Fruit fly (Drosophila melanogaster) whole organism, prepupa: ENCODE measurements around the gene CG2930.

Experiments used
- Blimp-1 ChIP-seq: fragments of 200-800 bp; sonication (Bioruptor generic); optimal IDR thresholded peaks from 3 replicates; lab custom pipeline; 2017; ENCODE audit warnings: missing biosample characterization, missing genetic modification characterization, mild to moderate bottlenecking, moderate library complexity, missing genetic modification reagents
- CG10631 ChIP-seq: fragments of 200-800 bp; sonication (Bioruptor generic); optimal IDR thresholded peaks from 2 replicates; lab custom pipeline; 2016; ENCODE audit warnings: missing biosample characterization, missing genetic modification characterization
- CG1621 ChIP-seq: fragments of 200-800 bp; sonication (Bioruptor generic); optimal IDR thresholded peaks from 3 replicates; lab custom pipeline; 2018; ENCODE audit warnings: missing biosample characterization, mild to moderate bottlenecking, missing genetic modification characterization
- CG3032 ChIP-seq: fragments of 200-800 bp; optimal IDR thresholded peaks from 2 replicates; lab custom pipeline; 2019; ENCODE audit warnings: missing biosample characterization, mild to moderate bottlenecking, missing genetic modification characterization, moderate library complexity
- CG31627 ChIP-seq: fragments of 200-800 bp; sonication (Bioruptor generic); optimal IDR thresholded peaks from 3 replicates; lab custom pipeline; 2016; ENCODE audit warnings: missing biosample characterization, missing genetic modification characterization
- CG32006 ChIP-seq: fragments of 200-800 bp; sonication (Bioruptor generic); optimal IDR thresholded peaks from 3 replicates; lab custom pipeline; 2017; ENCODE audit warnings: missing biosample characterization, mild to moderate bottlenecking, missing genetic modification characterization
- CG34406 ChIP-seq: fragments of 200-800 bp; sonication (Bioruptor generic); optimal IDR thresholded peaks from 3 replicates; lab custom pipeline; 2016; ENCODE audit warnings: missing biosample characterization, missing genetic modification characterization
- CG6276 ChIP-seq: fragments of 200-800 bp; sonication (Bioruptor generic); optimal IDR thresholded peaks from 2 replicates; lab custom pipeline; 2017; ENCODE audit warnings: missing biosample characterization, mild to moderate bottlenecking, missing genetic modification characterization
- CG6808 ChIP-seq: fragments of 200-800 bp; sonication (Bioruptor generic); optimal IDR thresholded peaks from 3 replicates; lab custom pipeline; 2017; ENCODE audit warnings: missing biosample characterization, missing genetic modification characterization, mild to moderate bottlenecking, moderate library complexity, missing genetic modification reagents
- CG6854 ChIP-seq: fragments of 200-800 bp; sonication (Bioruptor generic); optimal IDR thresholded peaks from 2 replicates; lab custom pipeline; 2017; ENCODE audit warnings: missing biosample characterization, mild to moderate bottlenecking, missing genetic modification characterization
- CG7368 ChIP-seq: fragments of 200-800 bp; sonication (Bioruptor generic); optimal IDR thresholded peaks from 3 replicates; lab custom pipeline; 2016; ENCODE audit warnings: missing biosample characterization, missing genetic modification characterization
- CG8319 ChIP-seq: fragments of 200-800 bp; sonication (Bioruptor generic); optimal IDR thresholded peaks from 3 replicates; lab custom pipeline; 2016; ENCODE audit warnings: missing biosample characterization, missing genetic modification characterization
- CG8632 ChIP-seq: fragments of 200-800 bp; sonication (Bioruptor generic); optimal IDR thresholded peaks from 3 replicates; lab custom pipeline; 2016; ENCODE audit warnings: missing biosample characterization, missing genetic modification characterization
- Eip78C ChIP-seq: fragments of 200-800 bp; sonication (Bioruptor generic); peaks from one replicate; lab custom pipeline; 2016; ENCODE audit warnings: missing biosample characterization, missing genetic modification characterization
- Ets21C ChIP-seq: fragments of 200-800 bp; sonication (Bioruptor generic); optimal IDR thresholded peaks from 3 replicates; lab custom pipeline; 2016; ENCODE audit warnings: missing biosample characterization, missing genetic modification characterization
- Gug ChIP-seq: fragments of 200-800 bp; sonication (Bioruptor generic); IDR thresholded peaks from 2 replicates; pipeline ENCODE4 v1.3.6; 2022; ENCODE audit warnings: missing biosample characterization, missing genetic modification characterization
- Hr39 ChIP-seq: fragments of 200-800 bp; sonication (Bioruptor generic); optimal IDR thresholded peaks from 2 replicates; lab custom pipeline; 2016; ENCODE audit warnings: missing biosample characterization, missing genetic modification characterization
- Lpt ChIP-seq: fragments of 200-800 bp; sonication (Bioruptor generic); optimal IDR thresholded peaks from 3 replicates; lab custom pipeline; 2016; ENCODE audit warnings: missing biosample characterization, missing genetic modification characterization
- Smox ChIP-seq: fragments of 200-800 bp; sonication (Bioruptor generic); optimal IDR thresholded peaks from 3 replicates; lab custom pipeline; 2016; ENCODE audit warnings: missing biosample characterization, missing genetic modification characterization
- Sox102F ChIP-seq: fragments of 200-800 bp; sonication (Bioruptor generic); optimal IDR thresholded peaks from 2 replicates; lab custom pipeline; 2016; ENCODE audit warnings: missing biosample characterization, mild to moderate bottlenecking, missing genetic modification characterization
- Sox14 ChIP-seq: fragments of 200-800 bp; sonication (Bioruptor generic); optimal IDR thresholded peaks from 3 replicates; lab custom pipeline; 2016; ENCODE audit warnings: missing biosample characterization, missing genetic modification characterization
- Sox15 ChIP-seq: fragments of 200-800 bp; sonication (Bioruptor generic); optimal IDR thresholded peaks from 3 replicates; lab custom pipeline; 2016; ENCODE audit warnings: missing biosample characterization, missing genetic modification characterization
- achi ChIP-seq: fragments of 200-800 bp; sonication (Bioruptor generic); optimal IDR thresholded peaks from 3 replicates; lab custom pipeline; 2016; ENCODE audit warnings: missing biosample characterization, missing genetic modification characterization
- acj6 ChIP-seq: fragments of 200-800 bp; sonication (Bioruptor generic); optimal IDR thresholded peaks from 3 replicates; lab custom pipeline; 2016; ENCODE audit warnings: missing biosample characterization, missing genetic modification characterization
- dsx ChIP-seq: fragments of 200-800 bp; optimal IDR thresholded peaks from 3 replicates; lab custom pipeline; 2019; ENCODE audit warnings: missing biosample characterization, mild to moderate bottlenecking, missing genetic modification characterization, moderate library complexity; ENCODE audit not compliant: poor library complexity, severe bottlenecking
- esn ChIP-seq: fragments of 200-800 bp; sonication (Bioruptor generic); optimal IDR thresholded peaks from 2 replicates; lab custom pipeline; 2016; ENCODE audit warnings: missing biosample characterization, mild to moderate bottlenecking, missing genetic modification characterization, moderate library complexity
- fd59A ChIP-seq: fragments of 200-800 bp; sonication (Bioruptor generic); optimal IDR thresholded peaks from 2 replicates; lab custom pipeline; 2017; ENCODE audit warnings: missing biosample characterization, mild to moderate bottlenecking, missing genetic modification characterization, missing genetic modification reagents
- fd85E ChIP-seq: fragments of 200-800 bp; sonication (Bioruptor generic); optimal IDR thresholded peaks from 3 replicates; lab custom pipeline; 2016; ENCODE audit warnings: missing biosample characterization, missing genetic modification characterization
- fkh ChIP-seq: fragments of 200-800 bp; sonication (Bioruptor generic); optimal IDR thresholded peaks from 3 replicates; lab custom pipeline; 2017; ENCODE audit warnings: missing biosample characterization, mild to moderate bottlenecking, missing genetic modification characterization, moderate library complexity
- pdm3 ChIP-seq: fragments of 200-800 bp; sonication (Bioruptor generic); optimal IDR thresholded peaks from 3 replicates; lab custom pipeline; 2016; ENCODE audit warnings: missing biosample characterization, missing genetic modification characterization
- spab ChIP-seq: fragments of 200-800 bp; sonication (Bioruptor generic); optimal IDR thresholded peaks from 2 replicates; lab custom pipeline; 2017; ENCODE audit warnings: missing biosample characterization, mild to moderate bottlenecking, missing genetic modification characterization, missing genetic modification reagents
- ss ChIP-seq, 2 experiments: fragments of 200-800 bp; sonication (Bioruptor generic); optimal IDR thresholded peaks; 2 replicates in 1 of 2; 3 replicates in 1 of 2; lab custom pipeline; 2017 to 2018; ENCODE audit warnings: mild to moderate bottlenecking in 2 of 2, missing biosample characterization in 2 of 2, missing genetic modification characterization in 2 of 2, moderate library complexity in 1 of 2
- svp ChIP-seq: fragments of 200-800 bp; sonication (Bioruptor generic); peaks from one replicate; lab custom pipeline; 2016; ENCODE audit warnings: missing biosample characterization, missing genetic modification characterization
- topi ChIP-seq: fragments of 200-800 bp; sonication (Bioruptor generic); optimal IDR thresholded peaks from 3 replicates; lab custom pipeline; 2016; ENCODE audit warnings: missing biosample characterization, missing genetic modification characterization

CG2930 gene

DNA sequence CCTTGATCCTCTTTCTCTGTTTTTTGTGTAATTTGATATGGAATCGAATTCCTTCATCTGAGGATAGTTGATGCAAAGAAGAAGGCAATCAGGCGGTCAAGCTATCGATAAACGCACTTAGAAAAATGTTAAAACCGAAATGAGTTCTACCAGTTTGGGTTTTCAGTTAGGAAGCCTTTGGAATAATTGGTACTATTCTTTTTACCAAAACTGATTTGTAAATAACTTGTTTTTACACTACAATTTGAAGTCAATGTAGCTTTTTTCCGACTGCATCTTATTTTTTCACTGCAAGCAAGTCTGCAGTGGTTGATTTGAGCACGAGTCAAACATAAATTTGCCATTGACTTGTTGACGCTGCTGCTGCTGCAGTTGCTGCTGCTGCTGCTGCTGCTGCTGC is 37.0 kb upstream of the CG2930 start (continued):
- TF ChIP-seq dsx (no peak), Smox (GFP tag; lab: Kevin White, UChicago) (peak; percentile 33), CG3032 (tag; lab: Kevin White, UChicago) (peak; percentile 4), Ets21C (GFP tag; lab: Kevin White, UChicago) (peak; percentile 9), CG31627 (GFP tag; lab: Kevin White, UChicago) (peak; percentile 26), CG34406 (GFP tag; lab: Kevin White, UChicago) (no peak), fd59A (GFP tag; lab: Kevin White, UChicago) (no peak), CG8632 (GFP tag; lab: Kevin White, UChicago) (no peak), CG10631 (GFP tag; lab: Kevin White, UChicago) (peak; percentile 27), CG32006 (GFP tag; lab: Kevin White, UChicago) (peak; percentile 59), Blimp-1 (GFP tag; lab: Kevin White, UChicago) (no peak), Sox14 (peak; percentile 24), Lpt (GFP tag; lab: Kevin White, UChicago) (peak; percentile 31), CG6854 (no peak), ss (GFP tag; optimal IDR thresholded peaks at IDR 0.05; lab: Kevin White, UChicago) (no peak), pdm3 (GFP tag; lab: Kevin White, UChicago) (peak; percentile 48), acj6 (GFP tag; lab: Kevin White, UChicago) (no peak), fd85E (GFP tag; lab: Kevin White, UChicago) (no peak), achi (GFP tag; lab: Kevin White, UChicago) (peak; percentile 36), topi (peak; percentile 42), Sox15 (GFP tag; lab: Kevin White, UChicago) (no peak), CG6808 (GFP tag; lab: Kevin White, UChicago) (no peak), CG1621 (tag; lab: Kevin White, UChicago) (no peak), Hr39 (GFP tag; lab: Kevin White, UChicago) (peak; percentile 33), esn (GFP tag; lab: Kevin White, UChicago) (peak; percentile 35), spab (no peak), svp (GFP tag; lab: Kevin White, UChicago) (peak; percentile 75), CG6276 (GFP tag; lab: Kevin White, UChicago) (peak; percentile 14), CG8319 (no peak), Sox102F (GFP tag; lab: Kevin White, UChicago) (peak; percentile 39), Eip78C (GFP tag; lab: Kevin White, UChicago) (peak; percentile 81), CG7368 (GFP tag; lab: Kevin White, UChicago) (no peak)

DNA sequence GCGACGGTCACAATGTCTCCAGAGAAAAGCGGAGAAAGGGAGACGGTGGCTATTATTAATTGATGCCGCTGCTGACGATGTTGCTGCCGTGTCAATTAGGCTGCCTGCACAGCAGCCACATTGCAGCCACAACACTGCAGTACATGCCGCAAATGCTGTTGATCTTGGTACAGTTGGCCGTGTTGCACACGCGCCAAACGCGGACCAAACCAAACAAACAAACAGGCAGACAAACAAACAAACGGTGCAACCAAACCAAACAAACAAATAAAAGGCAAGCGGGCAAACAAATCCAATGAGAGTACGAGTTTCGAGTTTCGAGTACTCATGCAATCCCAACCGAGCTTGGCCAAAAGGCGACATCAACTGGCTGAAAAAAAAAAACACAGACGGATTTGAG is 36.5 kb upstream of the CG2930 start:
- TF ChIP-seq fkh (GFP tag; lab: Kevin White, UChicago) (peak; percentile 61), achi (GFP tag; lab: Kevin White, UChicago) (no peak)

DNA sequence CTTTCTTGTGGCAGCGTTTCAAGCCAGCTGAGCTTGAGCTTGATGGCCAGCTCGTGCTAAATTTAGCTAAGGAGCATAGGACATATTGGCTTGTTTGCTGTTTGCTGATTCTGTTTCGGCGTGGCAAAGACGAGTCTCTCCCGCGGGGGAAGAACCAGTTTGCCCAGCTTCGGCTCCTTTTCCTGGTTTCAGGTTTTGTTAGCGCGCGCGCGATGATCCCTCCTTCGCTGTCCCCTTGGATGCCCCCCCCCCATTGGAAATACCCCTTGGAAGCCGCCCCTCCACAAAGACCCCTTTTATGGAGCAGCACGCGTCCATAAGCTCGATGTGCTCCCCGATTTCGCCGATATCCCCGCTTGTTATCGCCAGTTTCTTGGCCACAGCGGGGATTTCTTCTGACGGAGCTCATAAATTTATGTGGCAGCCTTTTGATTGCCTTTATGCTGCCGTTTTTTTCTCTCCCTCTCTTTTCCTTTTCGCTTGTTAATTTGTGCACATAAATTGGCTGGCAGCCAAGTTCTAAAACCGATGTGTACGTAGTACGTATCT is 35.6 kb upstream of the CG2930 start:
- TF ChIP-seq CG6854 (peak; percentile 93), Gug (GFP tag; lab: Robert Waterston, UW) (0 out of 2 replicates have a peak, but pooled peaks have one; percentile 8), CG6808 (GFP tag; lab: Kevin White, UChicago) (peak; percentile 32), topi (no peak), Sox14 (no peak), ss (GFP tag; optimal IDR thresholded peaks at IDR 0.05; lab: Kevin White, UChicago) (peak; percentile 8 to 27), Lpt (GFP tag; lab: Kevin White, UChicago) (peak; percentile 24)
